Worm (Caenorhabditis elegans): ENCODE results near the gene grl-13.

The grl-13 gene

ce11 chrV:4322706-4323105 lies 41.7 kb downstream of the grl-13 start, which contains the start of gene R02D1.2:
Gene R02D1.2, minus strand, starts transcription at chrV:4322806.
- no peak for TF ChIP-seq fkh-10 (GFP tag; optimal IDR thresholded peaks at IDR 0.05)
- no peak for TF ChIP-seq ceh-18 (tag; optimal IDR thresholded peaks at IDR 0.05)
- TF ChIP-seq ceh-45 (GFP tag; IDR thresholded peaks at IDR 0.05), result no peak
- TF ChIP-seq ceh-6 (GFP tag; optimal IDR thresholded peaks at IDR 0.05), result no peak
- no peak for TF ChIP-seq fkh-6 (tag; optimal IDR thresholded peaks at IDR 0.05)
- TF ChIP-seq fax-1 (tag; optimal IDR thresholded peaks at IDR 0.05), result no peak
- no peak for TF ChIP-seq ceh-24 (tag; optimal IDR thresholded peaks at IDR 0.05)
- TF ChIP-seq tbx-2 (tag; optimal IDR thresholded peaks at IDR 0.05), result no peak

- TF ChIP-seq ceh-18 (tag; optimal IDR thresholded peaks at IDR 0.05) (no peak), madf-2 (tag; optimal IDR thresholded peaks at IDR 0.05) (no peak), ref-2 (tag; optimal IDR thresholded peaks at IDR 0.05) (no peak), ceh-34 (tag; optimal IDR thresholded peaks at IDR 0.05) (no peak)
These were observed 44.5 kb downstream of the grl-13 start, which contains the start of gene ZC132.9 for ce11 chrV:4319867-4320266. Gene ZC132.9, minus strand, starts transcription at chrV:4319967.

ce11 chrV:4315057-4315456 lies 49.4 kb downstream of the grl-13 start, which contains the start of gene srh-192:
Gene srh-192, minus strand, starts transcription at chrV:4315157.
- TF ChIP-seq pqm-1 (tag; optimal IDR thresholded peaks at IDR 0.05), result no peak
- no peak for TF ChIP-seq pag-3 (tag; optimal IDR thresholded peaks at IDR 0.05; ENCODE audit: borderline replicate concordance)
- no peak for TF ChIP-seq lim-6 (tag; optimal IDR thresholded peaks at IDR 0.05)

Data from whole organism, late embryonic.